Worm (Caenorhabditis elegans) whole organism, L4 larva: ENCODE measurements around the gene rnp-5.

Experiments used
- R02D3.7 ChIP-seq: fragments of 150-350 bp; sonication (generic microtip); optimal IDR thresholded peaks from 3 replicates; lab custom pipeline; 2014; ENCODE audit warnings: missing biosample characterization, missing genetic modification characterization
- aha-1 ChIP-seq: fragments of 150-350 bp; peaks from one replicate; lab custom pipeline; 2014; ENCODE audit warnings: missing biosample characterization, missing genetic modification characterization
- attf-4 ChIP-seq: sonication (generic microtip); optimal IDR thresholded peaks from 3 replicates; lab custom pipeline; 2017; ENCODE audit warnings: missing biosample characterization, missing genetic modification characterization
- ceh-32 ChIP-seq: sonication (generic microtip); optimal IDR thresholded peaks from 2 replicates; lab custom pipeline; 2016; ENCODE audit warnings: mild to moderate bottlenecking, missing genetic modification characterization, missing compliant biosample characterization; ENCODE audit not compliant: poor library complexity
- daf-12 ChIP-seq: fragments of 150-350 bp; optimal IDR thresholded peaks from 2 replicates; lab custom pipeline; 2014; ENCODE audit warnings: missing biosample characterization, missing genetic modification reagents, missing genetic modification characterization
- daf-16 ChIP-seq, 3 experiments: sonication (generic microtip); optimal IDR thresholded peaks; 2 replicates each; lab custom pipeline; 2016 to 2017; ENCODE audit warnings: missing genetic modification characterization in 3 of 3, missing genetic modification reagents in 3 of 3, mild to moderate bottlenecking in 2 of 3, missing compliant biosample characterization in 2 of 3, missing biosample characterization in 1 of 3, moderate library complexity in 1 of 3
- daf-19 ChIP-seq: fragments of 200-800 bp; sonication (Bioruptor generic); conservative IDR thresholded peaks from 2 replicates; pipeline ENCODE4 v1.3.6; 2022; ENCODE audit warnings: missing genetic modification characterization, missing compliant biosample characterization
- daf-8 ChIP-seq: fragments of 200-800 bp; sonication (Bioruptor generic); IDR thresholded peaks from 2 replicates; pipeline ENCODE4 v1.3.6; 2022; ENCODE audit warnings: missing genetic modification characterization, missing compliant biosample characterization
- dmd-6 ChIP-seq: fragments of 200-800 bp; sonication (Bioruptor generic); IDR thresholded peaks from 2 replicates; pipeline ENCODE4 v1.3.6; 2022; ENCODE audit warnings: missing genetic modification reagents, missing genetic modification characterization, missing compliant biosample characterization
- dmd-8 ChIP-seq: fragments of 200-800 bp; sonication (Bioruptor generic); IDR thresholded peaks from 2 replicates; pipeline ENCODE4 v1.3.6; 2022; ENCODE audit warnings: missing genetic modification characterization, missing compliant biosample characterization
- dpl-1 ChIP-seq: fragments of 150-350 bp; optimal IDR thresholded peaks from 2 replicates; lab custom pipeline; 2014; ENCODE audit warnings: missing biosample characterization, missing genetic modification reagents, missing genetic modification characterization
- duxl-1 ChIP-seq: sonication (generic microtip); optimal IDR thresholded peaks from 2 replicates; lab custom pipeline; 2016; ENCODE audit warnings: mild to moderate bottlenecking, missing genetic modification characterization, moderate library complexity, missing compliant biosample characterization; ENCODE audit not compliant: poor library complexity
- egl-43 ChIP-seq: fragments of 200-800 bp; sonication (Bioruptor generic); IDR thresholded peaks from 2 replicates; pipeline ENCODE4 v1.3.6; 2022; ENCODE audit warnings: missing genetic modification reagents, missing genetic modification characterization, missing compliant biosample characterization
- hif-1 ChIP-seq, 2 experiments: sonication (generic microtip); optimal IDR thresholded peaks; 2 replicates each; lab custom pipeline; 2016 to 2017; ENCODE audit warnings: missing compliant biosample characterization in 2 of 2, missing genetic modification characterization in 2 of 2, missing genetic modification reagents in 2 of 2, missing genotype in 2 of 2, mild to moderate bottlenecking in 1 of 2
- hlh-11 ChIP-seq: fragments of 200-800 bp; sonication (Bioruptor generic); optimal IDR thresholded peaks from 2 replicates; lab custom pipeline; 2018; ENCODE audit warnings: mild to moderate bottlenecking, missing genetic modification characterization, missing compliant biosample characterization
- hlh-30 ChIP-seq: sonication (generic microtip); optimal IDR thresholded peaks from 2 replicates; lab custom pipeline; 2017; ENCODE audit warnings: antibody characterized with exemption, mild to moderate bottlenecking, missing genetic modification characterization, missing compliant biosample characterization; ENCODE audit not compliant: insufficient read depth
- hmg-1.1 ChIP-seq: fragments of 200-800 bp; sonication (Bioruptor generic); IDR thresholded peaks from 2 replicates; pipeline ENCODE4 v1.3.6; 2022; ENCODE audit warnings: missing genetic modification reagents, missing genetic modification characterization, missing compliant biosample characterization
- lin-38 ChIP-seq: fragments of 200-800 bp; sonication (Bioruptor generic); IDR thresholded peaks from 2 replicates; pipeline ENCODE4 v1.3.6; 2022; ENCODE audit warnings: missing genetic modification reagents, missing genetic modification characterization, missing compliant biosample characterization
- lin-39 ChIP-seq: fragments of 150-350 bp; optimal IDR thresholded peaks from 2 replicates; lab custom pipeline; 2014; ENCODE audit warnings: missing biosample characterization, missing genetic modification reagents, missing genetic modification characterization
- madf-9 ChIP-seq: fragments of 200-800 bp; sonication (Bioruptor generic); conservative IDR thresholded peaks from 2 replicates; pipeline ENCODE4 v1.3.6; 2022; ENCODE audit warnings: missing genetic modification reagents, missing genetic modification characterization, missing compliant biosample characterization
- mdl-1 ChIP-seq, 2 experiments: fragments of 150-350 bp in 1 of 2; sonication (generic microtip) in 1 of 2; optimal IDR thresholded peaks; 2 replicates each; lab custom pipeline; 2014 to 2017; ENCODE audit warnings: missing biosample characterization in 2 of 2, missing genetic modification characterization in 2 of 2
- mes-2 ChIP-seq: sonication (generic microtip); optimal IDR thresholded peaks from 2 replicates; lab custom pipeline; 2016; ENCODE audit warnings: missing genotype, mild to moderate bottlenecking, missing genetic modification characterization, missing compliant biosample characterization; ENCODE audit not compliant: poor library complexity, severe bottlenecking
- mxl-2 ChIP-seq: fragments of 200-800 bp; sonication (Bioruptor generic); conservative IDR thresholded peaks from 2 replicates; pipeline ENCODE4 v1.3.6; 2022; ENCODE audit warnings: missing genetic modification reagents, missing genetic modification characterization, missing compliant biosample characterization
- mxl-3 ChIP-seq: fragments of 200-800 bp; sonication (Bioruptor generic); optimal IDR thresholded peaks from 2 replicates; lab custom pipeline; 2018; ENCODE audit warnings: mild to moderate bottlenecking, missing genetic modification characterization, missing compliant biosample characterization
- nhr-11 ChIP-seq: fragments of 150-350 bp; optimal IDR thresholded peaks from 2 replicates; lab custom pipeline; 2014; ENCODE audit warnings: missing biosample characterization, missing genetic modification characterization
- nhr-237 ChIP-seq: sonication (generic microtip); optimal IDR thresholded peaks from 2 replicates; lab custom pipeline; 2017; ENCODE audit warnings: missing biosample characterization, missing genetic modification characterization
- nhr-28 ChIP-seq: fragments of 150-350 bp; optimal IDR thresholded peaks from 2 replicates; lab custom pipeline; 2014; ENCODE audit warnings: missing biosample characterization, missing genetic modification characterization
- nhr-41 ChIP-seq: fragments of 200-800 bp; sonication (Bioruptor generic); IDR thresholded peaks from 2 replicates; pipeline ENCODE4 v1.3.6; 2022; ENCODE audit warnings: missing genetic modification reagents, missing genetic modification characterization, missing compliant biosample characterization
- nhr-48 ChIP-seq: sonication (generic microtip); optimal IDR thresholded peaks from 2 replicates; lab custom pipeline; 2016; ENCODE audit warnings: mild to moderate bottlenecking, missing genetic modification characterization, missing compliant biosample characterization
- nhr-77 ChIP-seq: fragments of 150-350 bp; optimal IDR thresholded peaks from 2 replicates; lab custom pipeline; 2014; ENCODE audit warnings: missing biosample characterization, missing genetic modification characterization
- pha-4 ChIP-seq, 2 experiments: fragments of 150-350 bp in 1 of 2; fragments of 200-800 bp in 1 of 2; sonication (Bioruptor generic) in 1 of 2; IDR thresholded peaks in 1 of 2; optimal IDR thresholded peaks in 1 of 2; 2 replicates each; pipeline versions ENCODE4 v1.3.6 to Lab custom; 2014 to 2022; ENCODE audit warnings: missing genetic modification characterization in 2 of 2, missing genetic modification reagents in 2 of 2, missing biosample characterization in 1 of 2, missing compliant biosample characterization in 1 of 2
- rbr-2 ChIP-seq: sonication (generic microtip); optimal IDR thresholded peaks from 2 replicates; lab custom pipeline; 2016; ENCODE audit warnings: missing genotype, missing genetic modification characterization, missing compliant biosample characterization
- saeg-2 ChIP-seq: fragments of 200-800 bp; sonication (Bioruptor generic); IDR thresholded peaks from 2 replicates; pipeline ENCODE4 v1.3.6; 2022; ENCODE audit warnings: missing genetic modification reagents, missing genetic modification characterization, missing compliant biosample characterization
- sdz-12 ChIP-seq: fragments of 200-800 bp; sonication (Bioruptor generic); optimal IDR thresholded peaks from 2 replicates; lab custom pipeline; 2018; ENCODE audit warnings: mild to moderate bottlenecking, missing genetic modification characterization, missing compliant biosample characterization
- spr-1 ChIP-seq: sonication (generic microtip); optimal IDR thresholded peaks from 2 replicates; lab custom pipeline; 2016; ENCODE audit warnings: mild to moderate bottlenecking, missing genetic modification characterization, missing compliant biosample characterization
- unc-130 ChIP-seq: sonication (generic microtip); optimal IDR thresholded peaks from 2 replicates; lab custom pipeline; 2016; ENCODE audit warnings: missing genetic modification reagents, missing genetic modification characterization, missing compliant biosample characterization
- unc-62 ChIP-seq, 3 experiments: fragments of 150-350 bp in 1 of 3; sonication (generic microtip); optimal IDR thresholded peaks in 2 of 3; peaks in 1 of 3; 1 replicate in 1 of 3; 2 replicates in 2 of 3; lab custom pipeline; 2014 to 2017; ENCODE audit warnings: missing biosample characterization in 3 of 3, missing genetic modification characterization in 3 of 3, missing genetic modification reagents in 3 of 3, missing genotype in 1 of 3
- vab-7 ChIP-seq: fragments of 200-800 bp; sonication (Bioruptor generic); IDR thresholded peaks from 2 replicates; pipeline ENCODE4 v1.3.6; 2022; ENCODE audit warnings: missing genetic modification reagents, missing genetic modification characterization, missing compliant biosample characterization
- zag-1 ChIP-seq: fragments of 150-350 bp; optimal IDR thresholded peaks from 2 replicates; lab custom pipeline; 2014; ENCODE audit warnings: missing biosample characterization, missing genetic modification characterization
- zfp-2 ChIP-seq: sonication (generic microtip); optimal IDR thresholded peaks from 2 replicates; lab custom pipeline; 2016; ENCODE audit warnings: mild to moderate bottlenecking, missing genetic modification characterization, missing compliant biosample characterization
- zip-11 ChIP-seq: fragments of 200-800 bp; sonication (Bioruptor generic); IDR thresholded peaks from 2 replicates; pipeline ENCODE4 v1.3.6; 2022; ENCODE audit warnings: missing genetic modification characterization, missing compliant biosample characterization
- ztf-11 ChIP-seq: fragments of 150-350 bp; optimal IDR thresholded peaks from 2 replicates; lab custom pipeline; 2014; ENCODE audit warnings: missing biosample characterization, missing genetic modification characterization

rnp-5 gene

ce11 chrIII:845485-845884 lies 8.2 kb downstream of the rnp-5 start, which contains the start of gene K02F3.2 (continued):
- TF ChIP-seq hlh-30 (tag; lab: Kevin White, UChicago) (peak; percentile 91), rbr-2 (tag; lab: Kevin White, UChicago) (peak; percentile 25), ztf-11 (no peak), vab-7 (GFP tag; lab: Robert Waterston, UW) (no peak), mes-2 (peak; percentile 13), lin-38 (peak; percentile 95), zag-1 (tag; lab: Kevin White, UChicago) (no peak), egl-43 (no peak), ceh-32 (tag; lab: Kevin White, UChicago) (no peak), daf-8 (GFP tag; lab: Robert Waterston, UW) (no peak), dmd-6 (GFP tag; lab: Robert Waterston, UW) (peak; percentile 72), lin-39 (no peak), mdl-1 (tag; optimal IDR thresholded peaks at IDR 0.05; lab: Kevin White, UChicago) (peak in 1 of 2 experiments; percentile 89), nhr-28 (tag; lab: Kevin White, UChicago) (peak; percentile 91), hif-1 (tag; optimal IDR thresholded peaks at IDR 0.05; lab: Kevin White, UChicago) (peak in 1 of 2 experiments; percentile 47), spr-1 (tag; lab: Kevin White, UChicago) (no peak)
- TF ChIP-seq, all 104 proteins: peak for 24

ce11 chrIII:844577-844976 lies 9.1 kb downstream of the rnp-5 start:
- TF ChIP-seq unc-62 (GFP tag; optimal IDR thresholded peaks at IDR 0.05 in 1 of 2; lab: Kevin White, UChicago) (peak in 1 of 2 experiments; percentile 43), unc-62 (tag; optimal IDR thresholded peaks at IDR 0.05; lab: Kevin White, UChicago) (no peak), nhr-41 (GFP tag; lab: Robert Waterston, UW) (no peak), mxl-3 (GFP tag; lab: Kevin White, UChicago) (no peak), zfp-2 (no peak), zip-11 (GFP tag; lab: Robert Waterston, UW) (no peak), dmd-8 (GFP tag; lab: Robert Waterston, UW) (no peak), daf-19 (GFP tag; lab: Robert Waterston, UW) (no peak), pha-4 (GFP tag; IDR thresholded peaks at IDR 0.05; lab: Robert Waterston, UW) (no peak), pha-4 (tag; optimal IDR thresholded peaks at IDR 0.05; lab: Kevin White, UChicago) (no peak), nhr-11 (no peak), daf-16 (GFP tag; optimal IDR thresholded peaks at IDR 0.05; lab: Kevin White, UChicago) (no peak), daf-16 (tag; optimal IDR thresholded peaks at IDR 0.05; lab: Kevin White, UChicago) (peak; percentile 17), spr-1 (tag; lab: Kevin White, UChicago) (no peak), attf-4 (tag; lab: Kevin White, UChicago) (no peak), saeg-2 (no peak), rbr-2 (tag; lab: Kevin White, UChicago) (no peak)
- TF ChIP-seq, all 104 proteins: peak for 2

ce11 chrIII:843999-844398 lies 9.7 kb downstream of the rnp-5 start:
- TF ChIP-seq vab-7 (GFP tag; lab: Robert Waterston, UW) (no peak), rbr-2 (tag; lab: Kevin White, UChicago) (no peak), nhr-77 (tag; lab: Kevin White, UChicago) (no peak), duxl-1 (tag; lab: Kevin White, UChicago) (no peak), nhr-237 (tag; lab: Kevin White, UChicago) (no peak), unc-130 (GFP tag; lab: Kevin White, UChicago) (no peak), mes-2 (peak; percentile 27), nhr-48 (peak; percentile 18), dpl-1 (GFP tag; lab: Kevin White, UChicago) (peak; percentile 15), mxl-2 (GFP tag; lab: Robert Waterston, UW) (peak; percentile 44; the same call in 1 of the 2 replicates), R02D3.7 (tag; lab: Kevin White, UChicago) (no peak), unc-62 (GFP tag; optimal IDR thresholded peaks at IDR 0.05 in 1 of 2; lab: Kevin White, UChicago) (peak in 1 of 2 experiments; percentile 14), unc-62 (tag; optimal IDR thresholded peaks at IDR 0.05; lab: Kevin White, UChicago) (no peak), sdz-12 (no peak), aha-1 (peak; percentile 40), hmg-1.1 (peak; percentile 54), nhr-28 (tag; lab: Kevin White, UChicago) (peak; percentile 55), nhr-11 (peak; percentile 18), daf-12 (tag; lab: Kevin White, UChicago) (no peak), hlh-11 (tag; lab: Kevin White, UChicago) (peak; percentile 65), dmd-6 (GFP tag; lab: Robert Waterston, UW) (peak; percentile 53), pha-4 (GFP tag; IDR thresholded peaks at IDR 0.05; lab: Robert Waterston, UW) (no peak), pha-4 (tag; optimal IDR thresholded peaks at IDR 0.05; lab: Kevin White, UChicago) (no peak), madf-9 (peak; percentile 42; the same call in 1 of the 2 replicates), hlh-30 (tag; lab: Kevin White, UChicago) (peak; percentile 77), zip-11 (GFP tag; lab: Robert Waterston, UW) (no peak), lin-38 (peak; percentile 28; the same call in 1 of the 2 replicates), mdl-1 (tag; optimal IDR thresholded peaks at IDR 0.05; lab: Kevin White, UChicago) (peak in 1 of 2 experiments; percentile 56), nhr-41 (GFP tag; lab: Robert Waterston, UW) (no peak), attf-4 (tag; lab: Kevin White, UChicago) (no peak)
